Worm (Caenorhabditis elegans): Measurements from ENCODE around the gene fipr-13.

DNA sequence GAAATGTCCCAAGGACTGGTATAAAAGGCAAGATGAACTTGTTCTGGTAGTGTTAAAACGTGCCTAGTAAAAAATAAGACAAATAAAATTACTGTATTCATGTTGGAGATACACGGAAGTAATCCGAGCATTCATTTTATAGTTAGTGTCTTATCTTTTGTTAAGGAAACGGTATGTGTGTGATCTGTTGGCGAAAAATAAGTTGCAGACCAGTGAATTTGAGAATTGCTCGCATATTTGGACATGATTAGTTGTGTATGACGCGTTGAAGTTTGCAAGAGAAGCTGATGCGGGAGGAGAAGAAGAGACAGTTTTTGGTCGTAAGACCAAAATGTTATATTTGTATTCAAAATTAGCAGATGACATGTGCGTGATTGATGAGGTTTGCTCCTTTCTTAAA, 37.6 kb downstream of the fipr-13 start, which contains the start of gene C08B6.14:
- TF ChIP-seq nhr-237 (tag; optimal IDR thresholded peaks at IDR 0.05), result no peak
- no peak for TF ChIP-seq snpc-4 (tag; optimal IDR thresholded peaks at IDR 0.05)
- no peak for TF ChIP-seq aly-2 (tag; optimal IDR thresholded peaks at IDR 0.05)
- TF ChIP-seq nhr-77 (tag; optimal IDR thresholded peaks at IDR 0.05), result no peak
- TF ChIP-seq ceh-9 (tag; optimal IDR thresholded peaks at IDR 0.05), result no peak
- TF ChIP-seq fos-1 (tag; optimal IDR thresholded peaks at IDR 0.05), result no peak
- no peak for TF ChIP-seq unc-39 (tag; optimal IDR thresholded peaks at IDR 0.05)
- no peak for TF ChIP-seq elt-2 (tag; optimal IDR thresholded peaks at IDR 0.05)
- no peak for TF ChIP-seq lin-39 (tag; optimal IDR thresholded peaks at IDR 0.05)
- no peak for TF ChIP-seq nhr-11 (tag; optimal IDR thresholded peaks at IDR 0.05)
- TF ChIP-seq ZK546.5 (tag; optimal IDR thresholded peaks at IDR 0.05), result no peak
- TF ChIP-seq elt-3 (tag; optimal IDR thresholded peaks at IDR 0.05), result no peak
- TF ChIP-seq skn-1 (tag; optimal IDR thresholded peaks at IDR 0.05), result no peak
- no peak for TF ChIP-seq ztf-11 (tag; optimal IDR thresholded peaks at IDR 0.05)
